Worm (Caenorhabditis elegans) whole organism, midembryonic: ENCODE measurements around the gene C07D8.6.

Experiments
- T22C8.4 ChIP-seq: fragments of 200-800 bp; sonication (Bioruptor generic); IDR thresholded peaks from 2 replicates; pipeline ENCODE4 v1.3.6; 2022; ENCODE audit warnings: missing genetic modification characterization, missing compliant biosample characterization
- cog-1 ChIP-seq: sonication (generic microtip); optimal IDR thresholded peaks from 2 replicates; lab custom pipeline; 2016; ENCODE audit warnings: missing genetic modification characterization, missing compliant biosample characterization
- flt-1 ChIP-seq: fragments of 200-800 bp; sonication (Bioruptor generic); IDR thresholded peaks from 2 replicates; pipeline ENCODE4 v1.3.6; 2022; ENCODE audit warnings: missing genetic modification characterization, missing compliant biosample characterization
- klf-2 ChIP-seq: fragments of 200-800 bp; sonication (Bioruptor generic); conservative IDR thresholded peaks from 2 replicates; pipeline ENCODE4 v1.3.6; 2022; ENCODE audit warnings: missing genetic modification reagents, missing genetic modification characterization, missing compliant biosample characterization
- med-1 ChIP-seq: sonication (generic microtip); optimal IDR thresholded peaks from 2 replicates; lab custom pipeline; 2017; ENCODE audit warnings: missing genetic modification characterization, mild to moderate bottlenecking, missing compliant biosample characterization, antibody characterized with exemption, missing genetic modification reagents; ENCODE audit not compliant: insufficient read depth
- ref-1 ChIP-seq: fragments of 200-800 bp; sonication (Bioruptor generic); conservative IDR thresholded peaks from 2 replicates; pipeline ENCODE4 v1.3.6; 2022; ENCODE audit warnings: missing genetic modification reagents, missing genetic modification characterization, missing compliant biosample characterization
- tab-1 ChIP-seq: fragments of 200-800 bp; sonication (Bioruptor generic); IDR thresholded peaks from 2 replicates; pipeline ENCODE4 v1.3.6; 2022; ENCODE audit warnings: missing genetic modification characterization, missing compliant biosample characterization
- ztf-23 ChIP-seq: fragments of 200-800 bp; sonication (Bioruptor generic); IDR thresholded peaks from 2 replicates; pipeline ENCODE4 v1.3.6; 2022; ENCODE audit warnings: missing genetic modification reagents, missing genetic modification characterization, missing compliant biosample characterization
- ztf-29 ChIP-seq: fragments of 200-800 bp; sonication (Bioruptor generic); IDR thresholded peaks from 2 replicates; pipeline ENCODE4 v1.3.6; 2022; ENCODE audit warnings: missing genetic modification reagents, missing genetic modification characterization, missing compliant biosample characterization

C07D8.6 gene

DNA sequence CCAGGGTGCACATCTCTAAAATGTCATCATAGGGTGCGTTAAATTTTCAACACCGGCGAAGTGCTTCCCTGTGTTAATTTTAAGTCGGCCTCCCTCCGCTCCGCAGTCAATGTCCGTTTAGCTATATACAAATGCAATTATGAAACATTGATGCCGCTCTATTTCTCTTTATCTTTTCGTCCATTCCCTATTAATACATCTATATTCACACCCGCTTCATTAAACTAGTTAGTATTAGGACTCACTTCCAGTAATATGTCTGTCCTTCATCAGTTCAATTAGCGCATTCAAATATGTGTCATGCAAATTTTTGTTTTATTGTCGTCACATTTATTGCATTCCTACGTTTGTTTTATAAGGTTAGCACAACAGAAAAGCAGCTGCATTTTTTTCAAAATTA lies 30.6 kb downstream of the C07D8.6 start:
- TF ChIP-seq tab-1 (GFP tag; lab: Robert Waterston, UW) (no peak), ztf-23 (GFP tag; lab: Robert Waterston, UW) (no peak), ref-1 (no peak), med-1 (GFP tag; lab: Kevin White, UChicago) (no peak), cog-1 (tag; lab: Kevin White, UChicago) (no peak), klf-2 (GFP tag; lab: Robert Waterston, UW) (no peak), flt-1 (GFP tag; lab: Robert Waterston, UW) (no peak), T22C8.4 (no peak), ztf-29 (no peak)

DNA sequence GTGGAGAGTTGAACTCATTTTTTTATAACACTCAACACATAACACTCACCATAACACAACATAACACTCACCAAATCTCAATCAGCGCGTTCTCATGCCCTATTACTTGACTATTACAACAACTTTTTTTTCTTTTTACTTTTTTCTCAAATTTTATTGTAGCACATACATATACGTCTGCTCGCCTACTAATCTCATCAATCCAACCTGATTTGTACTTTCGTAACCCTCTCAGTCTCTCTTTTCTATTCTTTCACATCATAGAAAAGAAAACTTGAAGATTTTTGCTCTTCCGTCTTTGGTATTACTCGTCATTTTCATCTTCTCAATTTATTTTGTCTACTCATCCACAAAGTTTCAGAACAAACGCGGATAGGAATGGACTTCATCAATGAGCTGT lies 35.6 kb downstream of the C07D8.6 start, which contains the start of gene npr-8:
Gene npr-8 (plus strand): TSS at position 362 of the 400 bp plus-strand sequence.
- no peak for TF ChIP-seq cog-1 (tag; lab: Kevin White, UChicago)
- TF ChIP-seq klf-2 (GFP tag; lab: Robert Waterston, UW), result no peak
- TF ChIP-seq ztf-29, result no peak
- TF ChIP-seq med-1 (GFP tag; lab: Kevin White, UChicago), result no peak
- TF ChIP-seq flt-1 (GFP tag; lab: Robert Waterston, UW), result no peak
- no peak for TF ChIP-seq ztf-23 (GFP tag; lab: Robert Waterston, UW)
- TF ChIP-seq T22C8.4, result no peak
- no peak for TF ChIP-seq tab-1 (GFP tag; lab: Robert Waterston, UW)
- TF ChIP-seq ref-1, result no peak

- TF ChIP-seq ztf-29 (no peak), ref-1 (no peak), med-1 (GFP tag; lab: Kevin White, UChicago) (no peak), flt-1 (GFP tag; lab: Robert Waterston, UW) (no peak)
These were observed 37.3 kb downstream of the C07D8.6 start for ce11 chrX:7378608-7379007.

- no peak for TF ChIP-seq tab-1 (GFP tag; lab: Robert Waterston, UW)
- TF ChIP-seq flt-1 (GFP tag; lab: Robert Waterston, UW), result no peak
- no peak for TF ChIP-seq med-1 (GFP tag; lab: Kevin White, UChicago)
- TF ChIP-seq cog-1 (tag; lab: Kevin White, UChicago), result no peak
- TF ChIP-seq ref-1, result no peak
- TF ChIP-seq ztf-29, result no peak
- no peak for TF ChIP-seq T22C8.4
- no peak for TF ChIP-seq klf-2 (GFP tag; lab: Robert Waterston, UW)
- no peak for TF ChIP-seq ztf-23 (GFP tag; lab: Robert Waterston, UW)
These were observed 49.0 kb downstream of the C07D8.6 start, which contains the start of gene C10A4.6 for ce11 chrX:7390270-7390669. TSS of gene C10A4.6 (plus strand) at chrX:7390570.
